Fruit fly (Drosophila melanogaster) whole organism, larva: Measurements from ENCODE around the gene CG32751.

Experiments
- noc ChIP-seq: fragments of 200-800 bp; sonication (Bioruptor generic); optimal IDR thresholded peaks from 3 replicates; lab custom pipeline; 2019; ENCODE audit warnings: missing biosample characterization, mild to moderate bottlenecking, missing genetic modification characterization, moderate library complexity

Gene CG32751

DNA sequence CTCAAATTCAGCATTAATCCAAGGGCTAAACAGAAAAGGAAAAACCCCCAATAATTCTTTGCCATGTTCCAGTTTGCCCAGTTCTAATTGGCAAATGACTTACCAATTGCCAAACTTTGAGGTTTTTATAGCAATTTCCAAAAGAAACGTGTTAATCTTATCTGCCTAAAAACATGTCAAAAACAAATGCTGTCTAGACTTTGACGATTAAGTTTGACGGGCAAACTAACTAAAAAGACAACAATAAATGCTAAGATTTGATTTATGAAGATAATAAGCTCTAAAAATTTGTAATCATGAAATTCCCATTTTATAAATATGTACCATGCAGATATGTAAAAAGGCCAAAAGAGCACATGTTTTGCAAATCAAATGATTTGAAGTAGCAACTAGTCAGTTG is at the start of gene CG32751:
TSS of gene CG32751 (minus strand) at position 101 of the 400 bp plus-strand sequence.
- TF ChIP-seq noc: no peak

DNA sequence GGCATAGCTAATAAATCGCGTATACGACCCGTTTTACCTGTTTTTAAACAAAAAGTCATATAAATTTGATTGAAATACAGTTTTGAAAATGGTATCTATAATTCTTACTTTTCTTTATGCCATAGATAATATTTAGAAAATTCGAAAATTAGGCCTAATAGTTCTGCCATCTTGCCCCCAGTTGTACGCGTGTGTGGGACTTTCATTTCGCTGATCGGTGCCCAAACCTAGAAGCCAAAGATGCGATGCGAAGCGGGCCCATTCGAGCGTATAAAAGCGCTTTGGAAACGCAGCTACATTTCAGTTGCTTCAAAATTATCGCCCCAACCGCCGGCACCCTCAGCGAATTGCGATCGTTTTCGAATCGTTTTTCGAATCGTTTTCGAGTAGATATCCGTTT is 38.6 kb upstream of the CG32751 start, which contains the start of gene CG14445:
TSS of gene CG14445 (plus strand) at position 301 of the 400 bp plus-strand sequence.
- TF ChIP-seq noc: no peak

DNA sequence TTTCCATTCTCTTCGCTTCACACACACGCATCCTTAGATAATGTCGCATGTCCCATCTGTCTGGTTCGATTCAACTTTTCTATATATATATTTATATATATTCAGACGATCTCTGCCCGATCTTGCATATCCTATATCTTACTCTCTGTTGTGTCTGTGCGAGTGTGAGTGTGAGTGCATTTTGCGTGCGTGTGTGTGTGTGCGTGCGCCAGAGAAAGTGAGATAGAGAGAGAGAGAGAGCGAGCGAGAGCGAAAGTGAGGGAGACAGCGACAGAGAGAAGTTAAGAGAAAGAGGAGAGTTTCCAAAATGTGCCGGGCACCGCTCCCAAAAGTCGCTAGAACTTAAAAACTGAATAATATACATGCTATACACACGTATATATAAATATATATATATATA is 33.3 kb upstream of the CG32751 start:
- TF ChIP-seq noc: no peak

DNA sequence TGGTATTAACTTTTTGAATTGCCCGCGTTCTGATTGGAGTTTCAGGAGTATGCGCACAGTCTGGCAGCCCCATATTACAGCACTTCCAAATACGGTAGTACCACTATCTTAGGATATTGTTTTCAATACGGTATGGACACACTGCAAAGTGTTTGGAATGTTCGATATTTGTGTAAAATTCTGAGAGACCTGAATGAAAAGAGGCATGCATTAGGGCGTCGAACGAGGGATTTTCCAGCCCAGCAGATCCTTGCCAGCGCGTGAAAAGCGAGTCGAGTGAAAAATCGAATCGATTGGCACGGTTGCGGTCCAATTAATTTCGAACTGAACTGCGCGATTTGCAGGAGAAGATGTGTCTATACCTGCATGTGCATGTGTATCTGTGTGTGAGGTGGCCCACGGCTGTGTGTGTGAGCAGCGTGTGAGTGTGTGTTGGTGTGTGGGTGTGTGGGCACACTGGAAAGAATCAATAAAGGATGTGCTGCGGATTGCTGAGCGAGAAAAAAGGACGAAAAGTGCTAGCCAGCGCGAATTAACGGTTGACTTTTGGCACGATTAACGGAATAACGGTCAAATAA is 27.1 kb upstream of the CG32751 start, which contains the start of gene dtn:
TSS of gene dtn (plus strand) at position 176 of the 578 bp plus-strand sequence.
- TF ChIP-seq noc: no peak

DNA sequence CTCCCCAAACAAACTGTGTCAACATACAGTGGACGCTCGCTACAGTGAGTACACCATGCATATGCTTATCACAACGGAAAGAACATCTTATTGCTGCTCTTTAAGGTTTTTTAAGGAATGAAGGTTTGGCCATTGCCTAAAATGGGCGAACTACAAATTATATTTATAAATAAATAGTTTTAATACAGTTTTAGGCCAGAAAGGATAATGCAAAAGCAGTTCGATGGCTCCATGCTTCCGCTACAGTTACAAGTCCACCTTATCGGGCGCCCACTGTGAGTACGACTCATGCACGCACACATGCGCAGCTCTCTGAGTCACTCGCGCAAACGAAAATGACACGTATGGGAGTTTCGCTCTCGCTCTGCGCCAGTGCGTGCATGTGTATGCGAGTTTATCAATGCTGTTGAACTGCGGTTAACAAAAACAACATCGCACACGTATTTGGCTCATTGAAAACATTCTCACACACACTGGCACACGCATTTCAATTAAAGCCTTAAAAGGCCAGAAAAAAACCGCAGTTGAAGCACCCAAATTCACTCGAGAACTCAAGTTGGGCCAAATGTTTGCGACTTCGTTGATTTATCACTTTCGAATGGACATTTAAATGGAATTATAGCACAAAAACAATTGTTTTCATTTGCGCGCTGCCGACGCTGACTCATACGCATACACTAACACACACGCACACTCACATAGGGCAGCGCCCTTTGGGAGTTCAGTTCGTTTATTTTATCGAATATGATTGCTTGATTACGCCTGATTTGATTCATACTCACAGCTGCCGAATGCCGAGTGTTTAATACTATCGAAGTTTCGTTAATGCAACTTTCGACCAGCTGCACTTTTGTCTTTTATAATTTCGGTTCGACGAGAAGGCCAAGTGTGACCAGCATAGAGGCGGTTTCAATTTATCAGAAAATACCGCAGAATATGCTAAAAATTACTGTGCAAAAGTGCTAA is 26.1 kb upstream of the CG32751 start, which contains the start of gene sqh:
TSS of gene sqh (minus strand) at position 916 of the 966 bp plus-strand sequence.
- TF ChIP-seq noc: peak; percentile 96

DNA sequence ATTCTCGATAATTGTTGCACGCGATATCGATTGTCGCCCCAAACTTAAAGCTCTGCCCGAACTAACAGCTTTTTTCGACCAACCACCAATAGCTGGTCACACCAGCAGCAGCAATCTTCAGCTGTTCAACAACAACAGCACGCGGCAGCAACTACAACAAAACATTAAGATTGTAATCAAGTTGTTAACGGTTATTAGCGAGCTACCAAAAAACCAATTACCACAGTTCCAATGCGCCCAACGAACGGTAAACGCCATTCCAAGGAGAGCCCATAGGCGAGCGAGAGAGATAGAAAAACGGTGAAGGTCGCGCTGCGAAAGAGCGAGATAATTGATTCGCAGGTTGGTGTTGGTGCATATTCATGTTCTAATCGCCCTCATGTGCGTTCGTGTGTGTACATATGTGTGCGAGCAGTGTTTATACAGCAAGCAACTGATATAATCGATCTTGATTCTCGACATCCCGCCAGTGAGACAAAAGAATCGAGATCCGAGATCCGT is 21.4 kb upstream of the CG32751 start, which contains the start of gene Efr:
TSS of gene Efr (plus strand) at position 113 of the 501 bp plus-strand sequence.
- peak; percentile 27 for TF ChIP-seq noc

DNA sequence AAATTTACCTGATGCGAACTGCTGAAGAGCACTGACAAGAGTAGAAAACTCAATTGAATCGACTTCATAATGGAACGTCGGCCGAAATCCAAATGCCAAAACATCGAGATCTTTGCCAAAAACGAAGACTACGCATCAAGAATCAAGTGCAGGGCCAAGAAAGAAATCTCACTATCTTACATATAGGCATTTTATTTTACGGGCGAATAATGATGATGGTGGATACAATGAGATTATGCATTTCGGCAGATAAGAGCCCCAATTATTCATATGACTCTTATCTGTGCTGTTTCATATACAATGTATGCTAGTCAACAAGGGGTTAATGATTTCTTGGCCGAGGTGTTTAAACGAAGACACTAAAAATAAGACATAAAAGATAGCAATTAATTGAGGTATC is 20.8 kb upstream of the CG32751 start, which contains the start of gene Btnd:
TSS of gene Btnd (minus strand) at position 101 of the 400 bp plus-strand sequence.
- no peak for TF ChIP-seq noc

DNA sequence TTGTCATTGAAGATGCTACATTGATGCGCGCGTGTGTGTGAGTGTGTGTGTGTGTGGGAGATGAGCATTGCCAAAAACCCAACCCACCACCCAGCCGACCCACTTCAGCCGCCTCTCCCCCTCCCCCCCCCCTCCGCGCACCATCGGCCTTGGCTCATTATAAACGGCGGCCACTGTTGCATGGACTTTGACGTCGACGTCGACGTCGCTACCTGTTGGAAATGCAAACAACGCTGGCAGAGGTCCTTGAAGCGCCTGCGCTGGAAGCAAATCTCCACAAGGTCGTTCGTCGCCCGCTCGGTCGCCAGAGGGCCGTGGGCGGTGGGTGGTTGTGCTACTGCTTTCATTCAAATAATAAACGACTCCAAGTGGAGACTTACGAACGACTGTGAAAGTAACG is 18.2 kb upstream of the CG32751 start:
- TF ChIP-seq noc: no peak

DNA sequence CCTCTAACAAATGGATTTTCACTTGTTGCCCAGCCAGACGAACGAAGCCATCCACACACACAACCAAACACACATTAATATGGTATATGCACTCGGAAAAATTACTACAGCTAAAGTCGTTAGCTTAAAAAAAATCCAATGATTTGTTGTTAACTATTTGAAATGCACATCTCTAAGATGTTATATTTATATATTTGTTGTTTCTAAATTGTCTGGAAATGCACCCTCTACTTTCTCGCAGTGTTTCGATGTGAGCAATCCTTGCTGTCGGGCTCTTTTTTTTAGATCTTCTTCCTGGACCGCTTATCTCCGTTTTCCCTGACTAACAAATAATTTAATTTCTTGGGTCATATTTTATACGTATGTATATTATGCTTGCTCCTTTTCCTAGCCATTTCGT is 6.6 kb upstream of the CG32751 start:
- no peak for TF ChIP-seq noc

DNA sequence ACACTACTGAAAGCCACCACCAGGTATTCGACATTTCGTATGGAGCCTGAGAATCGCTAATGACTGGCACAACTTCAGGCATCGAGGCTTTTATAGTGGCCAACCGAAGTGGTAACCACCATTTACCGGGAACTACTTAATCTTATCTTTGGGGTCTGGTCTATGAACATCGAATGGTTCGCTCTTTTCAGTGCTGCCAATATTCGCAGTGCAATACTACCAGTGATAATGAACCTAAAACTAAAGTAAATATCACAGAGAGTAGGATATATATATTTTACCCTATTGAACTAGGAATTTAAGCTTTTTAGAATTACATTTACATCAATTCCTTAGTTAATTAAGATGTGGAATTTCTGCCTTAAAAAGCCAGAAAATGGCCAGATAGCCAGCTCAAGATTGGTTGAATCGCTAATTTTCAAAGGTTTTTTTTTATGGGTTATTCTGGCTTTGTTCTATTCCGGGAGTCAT is 4.1 kb upstream of the CG32751 start, which contains the start of gene vanin-like:
TSS of gene vanin-like (minus strand) at position 51 of the 471 bp plus-strand sequence.
- no peak for TF ChIP-seq noc

DNA sequence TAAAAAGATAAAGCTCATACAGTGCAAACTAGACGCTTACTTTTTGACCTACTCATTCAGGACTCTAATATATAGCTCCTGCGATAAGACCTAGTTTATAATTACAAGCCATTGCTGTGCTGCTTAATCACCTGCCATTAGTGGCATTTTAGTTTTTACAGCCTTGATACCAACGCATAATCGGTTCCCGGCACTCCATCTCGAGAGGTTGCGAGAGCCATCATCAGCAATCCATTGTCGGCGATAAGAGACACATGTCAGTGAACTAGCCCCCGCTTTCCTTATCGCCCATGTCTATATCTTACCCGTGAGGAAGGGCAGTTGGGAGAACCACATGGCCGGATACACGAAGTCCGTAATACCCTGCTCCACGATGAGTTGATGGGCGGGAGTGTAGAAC is 3.0 kb upstream of the CG32751 start:
- TF ChIP-seq noc: no peak

DNA sequence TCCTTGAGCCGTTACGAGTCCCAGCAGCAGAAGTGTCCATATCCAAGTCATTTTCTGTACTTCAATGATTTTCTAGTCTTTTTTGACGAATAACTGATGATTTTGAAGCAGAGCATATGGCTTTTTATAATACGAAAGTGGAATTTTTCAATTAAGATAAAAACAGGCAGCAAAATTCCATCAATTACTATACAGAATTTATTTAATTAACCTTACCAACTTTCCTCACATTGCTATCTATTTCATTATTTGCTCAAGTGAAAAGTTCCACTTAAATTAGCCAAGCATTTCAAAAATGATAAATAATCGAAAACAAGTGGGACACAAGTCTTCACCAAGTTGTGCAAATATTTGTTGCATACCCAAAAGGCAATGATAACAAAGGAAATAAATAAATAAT is 1.3 kb upstream of the CG32751 start, which contains the start of gene CG43090:
TSS of gene CG43090 (minus strand) at position 101 of the 400 bp plus-strand sequence.
- TF ChIP-seq noc: no peak

DNA sequence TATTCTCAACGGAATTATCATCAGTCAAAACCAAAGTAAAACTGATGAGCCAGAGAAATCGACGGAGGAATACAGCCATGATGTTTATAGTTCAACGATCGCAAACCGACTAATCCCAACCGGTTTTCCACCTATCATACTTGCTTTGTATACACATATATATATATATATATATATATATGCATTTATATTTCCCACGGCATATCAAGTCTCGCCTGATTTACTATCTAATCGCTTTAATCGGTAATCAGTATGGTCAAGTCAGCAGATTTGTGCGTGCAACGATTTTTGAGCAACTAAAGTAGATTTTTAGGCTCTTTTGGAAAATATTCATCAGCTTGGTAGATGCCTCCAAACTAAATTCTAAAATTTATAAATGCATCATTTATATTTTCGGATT is 2.1 kb downstream of the CG32751 start, which contains the start of gene CG32750:
TSS of gene CG32750 (minus strand) at position 101 of the 400 bp plus-strand sequence.
- TF ChIP-seq noc: no peak

DNA sequence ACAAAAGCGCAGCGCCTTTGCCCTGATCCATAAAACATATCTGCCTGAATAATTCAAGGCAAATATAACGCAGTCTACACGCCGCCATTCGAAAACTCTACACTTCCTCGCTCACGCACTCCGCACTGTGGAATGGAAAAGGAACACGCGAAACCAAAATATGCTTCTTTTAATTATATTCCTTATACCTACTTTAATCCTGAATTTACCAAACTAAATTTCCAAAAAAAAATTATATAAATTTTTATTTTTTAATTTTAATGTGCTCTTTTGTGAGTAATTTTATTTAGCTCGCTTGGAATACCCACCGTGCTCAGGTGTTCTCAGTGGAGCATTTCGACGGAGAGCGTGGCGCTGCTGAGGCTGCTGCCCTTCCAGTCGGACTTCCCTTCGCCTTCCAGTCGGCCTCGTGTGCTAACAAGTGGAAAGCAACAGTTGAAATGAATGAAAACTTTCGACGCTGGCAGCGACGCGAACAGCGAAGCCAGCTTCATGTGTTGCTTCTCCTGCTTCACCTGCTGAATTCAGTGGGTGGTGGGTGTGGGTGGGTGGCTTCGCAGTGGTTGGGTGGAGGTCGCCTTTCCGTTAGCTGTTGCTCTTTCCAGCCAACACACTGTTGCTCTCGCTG is 5.2 kb downstream of the CG32751 start:
- peak; percentile 32 for TF ChIP-seq noc

DNA sequence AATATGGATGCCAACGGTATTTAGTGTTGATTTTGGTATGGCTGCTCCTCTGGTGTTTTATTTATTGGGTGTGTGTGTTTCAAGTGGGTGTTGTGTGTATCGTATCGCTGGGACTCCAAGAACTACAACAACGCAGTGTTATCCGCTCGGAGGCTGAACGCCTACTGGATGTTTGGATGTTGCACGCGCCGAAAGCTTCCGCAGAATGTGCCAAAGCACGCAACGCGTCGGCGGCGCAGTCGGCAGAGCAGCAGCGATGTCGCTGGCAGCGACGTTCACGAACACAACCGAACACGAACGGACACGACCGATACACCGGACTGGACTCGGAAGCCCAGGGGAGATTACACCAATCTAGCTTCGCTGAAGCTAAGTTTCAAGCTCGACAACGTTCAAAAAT is 6.1 kb downstream of the CG32751 start, which contains the start of gene Ca-alpha1T:
TSS of gene Ca-alpha1T (minus strand) at position 152 of the 400 bp plus-strand sequence.
- TF ChIP-seq noc: no peak

DNA sequence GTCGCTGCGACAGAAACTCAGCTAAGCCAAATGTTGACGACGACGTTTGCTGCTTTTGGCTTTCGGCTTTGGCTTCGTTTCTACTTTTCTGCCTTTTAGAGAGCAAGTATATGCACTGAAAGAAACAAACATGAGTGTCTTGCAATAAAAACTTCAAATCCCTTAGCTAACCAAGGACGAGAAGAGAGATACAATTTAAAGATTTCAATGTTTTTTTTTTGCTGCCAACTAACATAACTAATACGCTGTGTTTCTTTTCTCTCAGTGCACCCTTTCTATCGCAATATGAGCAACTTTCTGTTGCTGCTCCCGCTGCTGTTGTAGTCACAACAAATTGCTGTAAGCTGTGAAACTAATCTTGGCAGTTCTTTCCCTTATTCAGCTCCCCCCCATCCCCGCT is 19.0 kb downstream of the CG32751 start:
- no peak for TF ChIP-seq noc
